Fruit fly (Drosophila melanogaster): ENCODE measurements around the gene mbm.

- no peak for TF ChIP-seq CG8478 (optimal IDR thresholded peaks at IDR 0.05)
- no peak for TF ChIP-seq psq (optimal IDR thresholded peaks at IDR 0.05)
- TF ChIP-seq usp (GFP tag; optimal IDR thresholded peaks at IDR 0.05): no peak
- TF ChIP-seq EcR (GFP tag; optimal IDR thresholded peaks at IDR 0.05): no peak
- no peak for TF ChIP-seq pan (optimal IDR thresholded peaks at IDR 0.05)
These were observed 50.6 kb downstream of the mbm start for dm6 chr2L:222867-223266.
